Fruit fly (Drosophila melanogaster) whole organism, prepupa: ENCODE data around the gene CG6834.

Experiments
- CG10669 ChIP-seq: fragments of 200-800 bp; sonication (Bioruptor generic); optimal IDR thresholded peaks from 3 replicates; lab custom pipeline; 2018; ENCODE audit warnings: missing biosample characterization, mild to moderate bottlenecking, missing genetic modification characterization, moderate library complexity
- CG11294 ChIP-seq: fragments of 200-800 bp; sonication (Bioruptor generic); IDR thresholded peaks from 2 replicates; pipeline ENCODE4 v1.3.6; 2022; ENCODE audit warnings: missing biosample characterization, missing genetic modification characterization
- CG11762 ChIP-seq: fragments of 200-800 bp; sonication (Bioruptor generic); optimal IDR thresholded peaks from 3 replicates; lab custom pipeline; 2016; ENCODE audit warnings: missing biosample characterization, missing genetic modification characterization; ENCODE audit not compliant: insufficient read depth
- CG11902 ChIP-seq: fragments of 200-800 bp; sonication (Bioruptor generic); optimal IDR thresholded peaks from 3 replicates; lab custom pipeline; 2016; ENCODE audit warnings: missing biosample characterization, missing genetic modification characterization
- CG15336 ChIP-seq: fragments of 200-800 bp; sonication (Bioruptor generic); IDR thresholded peaks from 2 replicates; pipeline ENCODE4 v1.3.6; 2022; ENCODE audit warnings: missing biosample characterization, missing genetic modification characterization
- CG1621 ChIP-seq: fragments of 200-800 bp; sonication (Bioruptor generic); optimal IDR thresholded peaks from 3 replicates; lab custom pipeline; 2018; ENCODE audit warnings: missing biosample characterization, mild to moderate bottlenecking, missing genetic modification characterization
- CG16779 ChIP-seq: fragments of 200-800 bp; sonication (Bioruptor generic); optimal IDR thresholded peaks from 3 replicates; lab custom pipeline; 2017; ENCODE audit warnings: missing biosample characterization, mild to moderate bottlenecking, missing genetic modification characterization
- CG31627 ChIP-seq: fragments of 200-800 bp; sonication (Bioruptor generic); optimal IDR thresholded peaks from 3 replicates; lab custom pipeline; 2016; ENCODE audit warnings: missing biosample characterization, missing genetic modification characterization
- CG32006 ChIP-seq: fragments of 200-800 bp; sonication (Bioruptor generic); optimal IDR thresholded peaks from 3 replicates; lab custom pipeline; 2017; ENCODE audit warnings: missing biosample characterization, mild to moderate bottlenecking, missing genetic modification characterization
- CG3919 ChIP-seq: fragments of 200-800 bp; sonication (Bioruptor generic); optimal IDR thresholded peaks from 3 replicates; lab custom pipeline; 2016; ENCODE audit warnings: missing biosample characterization, missing genetic modification characterization
- CG4318 ChIP-seq: fragments of 200-800 bp; sonication (Bioruptor generic); optimal IDR thresholded peaks from 3 replicates; lab custom pipeline; 2017; ENCODE audit warnings: missing biosample characterization, mild to moderate bottlenecking, missing genetic modification characterization
- CG6163 ChIP-seq: fragments of 200-800 bp; sonication (Bioruptor generic); IDR thresholded peaks from 3 replicates; pipeline ENCODE4 v1.3.6; 2022; ENCODE audit warnings: missing biosample characterization, missing genetic modification characterization
- CG6276 ChIP-seq: fragments of 200-800 bp; sonication (Bioruptor generic); optimal IDR thresholded peaks from 2 replicates; lab custom pipeline; 2017; ENCODE audit warnings: missing biosample characterization, mild to moderate bottlenecking, missing genetic modification characterization
- CG6792 ChIP-seq: fragments of 200-800 bp; sonication (Bioruptor generic); optimal IDR thresholded peaks from 3 replicates; lab custom pipeline; 2016; ENCODE audit warnings: missing biosample characterization, missing genetic modification characterization
- CG6854 ChIP-seq: fragments of 200-800 bp; sonication (Bioruptor generic); optimal IDR thresholded peaks from 2 replicates; lab custom pipeline; 2017; ENCODE audit warnings: missing biosample characterization, mild to moderate bottlenecking, missing genetic modification characterization
- CG7368 ChIP-seq: fragments of 200-800 bp; sonication (Bioruptor generic); optimal IDR thresholded peaks from 3 replicates; lab custom pipeline; 2016; ENCODE audit warnings: missing biosample characterization, missing genetic modification characterization
- CG8319 ChIP-seq: fragments of 200-800 bp; sonication (Bioruptor generic); optimal IDR thresholded peaks from 3 replicates; lab custom pipeline; 2016; ENCODE audit warnings: missing biosample characterization, missing genetic modification characterization
- CG9139 ChIP-seq: fragments of 200-800 bp; sonication (Bioruptor generic); optimal IDR thresholded peaks from 3 replicates; lab custom pipeline; 2017; ENCODE audit warnings: missing biosample characterization, mild to moderate bottlenecking, missing genetic modification characterization
- Eip75B ChIP-seq: fragments of 200-800 bp; sonication (Bioruptor generic); optimal IDR thresholded peaks from 3 replicates; lab custom pipeline; 2016; ENCODE audit warnings: missing biosample characterization, missing genetic modification characterization
- Eip78C ChIP-seq: fragments of 200-800 bp; sonication (Bioruptor generic); peaks from one replicate; lab custom pipeline; 2016; ENCODE audit warnings: missing biosample characterization, missing genetic modification characterization
- Eip93F ChIP-seq: fragments of 200-800 bp; sonication (Bioruptor generic); optimal IDR thresholded peaks from 2 replicates; lab custom pipeline; 2016; ENCODE audit warnings: missing biosample characterization, mild to moderate bottlenecking, missing genetic modification characterization
- Ets21C ChIP-seq: fragments of 200-800 bp; sonication (Bioruptor generic); optimal IDR thresholded peaks from 3 replicates; lab custom pipeline; 2016; ENCODE audit warnings: missing biosample characterization, missing genetic modification characterization
- Ets96B ChIP-seq: fragments of 200-800 bp; optimal IDR thresholded peaks from 2 replicates; lab custom pipeline; 2019; ENCODE audit warnings: missing biosample characterization, mild to moderate bottlenecking, missing genetic modification characterization, moderate library complexity
- Gug ChIP-seq: fragments of 200-800 bp; sonication (Bioruptor generic); IDR thresholded peaks from 2 replicates; pipeline ENCODE4 v1.3.6; 2022; ENCODE audit warnings: missing biosample characterization, missing genetic modification characterization
- Hr38 ChIP-seq: sonication (Bioruptor generic); optimal IDR thresholded peaks from 2 replicates; lab custom pipeline; 2016; ENCODE audit warnings: missing biosample characterization, missing genetic modification characterization
- Hr4 ChIP-seq: fragments of 200-800 bp; sonication (Bioruptor generic); optimal IDR thresholded peaks from 3 replicates; lab custom pipeline; 2016; ENCODE audit warnings: missing biosample characterization, missing genetic modification characterization
- Lpt ChIP-seq: fragments of 200-800 bp; sonication (Bioruptor generic); optimal IDR thresholded peaks from 3 replicates; lab custom pipeline; 2016; ENCODE audit warnings: missing biosample characterization, missing genetic modification characterization
- Met ChIP-seq: fragments of 200-800 bp; sonication (Bioruptor generic); optimal IDR thresholded peaks from 3 replicates; lab custom pipeline; 2016; ENCODE audit warnings: missing biosample characterization, missing genetic modification characterization
- OdsH ChIP-seq: fragments of 200-800 bp; sonication (Bioruptor generic); optimal IDR thresholded peaks from 3 replicates; lab custom pipeline; 2016; ENCODE audit warnings: missing biosample characterization, missing genetic modification characterization
- Sox102F ChIP-seq: fragments of 200-800 bp; sonication (Bioruptor generic); optimal IDR thresholded peaks from 2 replicates; lab custom pipeline; 2016; ENCODE audit warnings: missing biosample characterization, mild to moderate bottlenecking, missing genetic modification characterization
- Sox14 ChIP-seq: fragments of 200-800 bp; sonication (Bioruptor generic); optimal IDR thresholded peaks from 3 replicates; lab custom pipeline; 2016; ENCODE audit warnings: missing biosample characterization, missing genetic modification characterization
- Sox15 ChIP-seq: fragments of 200-800 bp; sonication (Bioruptor generic); optimal IDR thresholded peaks from 3 replicates; lab custom pipeline; 2016; ENCODE audit warnings: missing biosample characterization, missing genetic modification characterization
- acj6 ChIP-seq: fragments of 200-800 bp; sonication (Bioruptor generic); optimal IDR thresholded peaks from 3 replicates; lab custom pipeline; 2016; ENCODE audit warnings: missing biosample characterization, missing genetic modification characterization
- dac ChIP-seq: fragments of 200-800 bp; sonication (Bioruptor generic); optimal IDR thresholded peaks from 2 replicates; lab custom pipeline; 2017; ENCODE audit warnings: missing biosample characterization, mild to moderate bottlenecking, missing genetic modification characterization
- eg ChIP-seq: fragments of 200-800 bp; sonication (Bioruptor generic); IDR thresholded peaks from 3 replicates; pipeline ENCODE4 v1.3.6; 2022; ENCODE audit warnings: missing biosample characterization, missing genetic modification characterization
- esn ChIP-seq: fragments of 200-800 bp; sonication (Bioruptor generic); optimal IDR thresholded peaks from 2 replicates; lab custom pipeline; 2016; ENCODE audit warnings: missing biosample characterization, mild to moderate bottlenecking, missing genetic modification characterization, moderate library complexity
- fd85E ChIP-seq: fragments of 200-800 bp; sonication (Bioruptor generic); optimal IDR thresholded peaks from 3 replicates; lab custom pipeline; 2016; ENCODE audit warnings: missing biosample characterization, missing genetic modification characterization
- pdm3 ChIP-seq: fragments of 200-800 bp; sonication (Bioruptor generic); optimal IDR thresholded peaks from 3 replicates; lab custom pipeline; 2016; ENCODE audit warnings: missing biosample characterization, missing genetic modification characterization
- salr ChIP-seq, 2 experiments: fragments of 200-800 bp; sonication (Bioruptor generic); optimal IDR thresholded peaks; 3 replicates each; lab custom pipeline; 2016 to 2018; ENCODE audit warnings: missing biosample characterization in 2 of 2, missing genetic modification characterization in 2 of 2, mild to moderate bottlenecking in 1 of 2
- spab ChIP-seq: fragments of 200-800 bp; sonication (Bioruptor generic); optimal IDR thresholded peaks from 2 replicates; lab custom pipeline; 2017; ENCODE audit warnings: missing biosample characterization, mild to moderate bottlenecking, missing genetic modification characterization, missing genetic modification reagents
- ss ChIP-seq, 2 experiments: fragments of 200-800 bp; sonication (Bioruptor generic); optimal IDR thresholded peaks; 2 replicates in 1 of 2; 3 replicates in 1 of 2; lab custom pipeline; 2017 to 2018; ENCODE audit warnings: mild to moderate bottlenecking in 2 of 2, missing biosample characterization in 2 of 2, missing genetic modification characterization in 2 of 2, moderate library complexity in 1 of 2
- svp ChIP-seq: fragments of 200-800 bp; sonication (Bioruptor generic); peaks from one replicate; lab custom pipeline; 2016; ENCODE audit warnings: missing biosample characterization, missing genetic modification characterization
- topi ChIP-seq: fragments of 200-800 bp; sonication (Bioruptor generic); optimal IDR thresholded peaks from 3 replicates; lab custom pipeline; 2016; ENCODE audit warnings: missing biosample characterization, missing genetic modification characterization
- vri ChIP-seq: fragments of 200-800 bp; sonication (Bioruptor generic); optimal IDR thresholded peaks from 3 replicates; lab custom pipeline; 2016; ENCODE audit warnings: missing biosample characterization, mild to moderate bottlenecking, missing genetic modification characterization

CG6834 gene

dm6 chr3R:11661712-11662111 lies 26.2 kb downstream of the CG6834 start (continued):
- TF ChIP-seq CG6276 (GFP tag; lab: Kevin White, UChicago) (peak; percentile 53), svp (GFP tag; lab: Kevin White, UChicago) (peak; percentile 70), ss (GFP tag; optimal IDR thresholded peaks at IDR 0.05; lab: Kevin White, UChicago) (peak; percentile 30 to 51), topi (GFP tag; lab: Kevin White, UChicago) (peak; percentile 6), Eip78C (GFP tag; lab: Kevin White, UChicago) (peak; percentile 91), CG11902 (GFP tag; lab: Kevin White, UChicago) (peak; percentile 0), Gug (GFP tag; lab: Robert Waterston, UW) (peak; percentile 44), eg (GFP tag; lab: Robert Waterston, UW) (peak; percentile 69; the same call in 2 of the 3 replicates), Lpt (GFP tag; lab: Kevin White, UChicago) (peak; percentile 57), CG6854 (GFP tag; lab: Kevin White, UChicago) (no peak), CG6792 (peak; percentile 32), Sox102F (peak; percentile 5), dac (peak; percentile 9), CG31627 (peak; percentile 11), Sox14 (GFP tag; lab: Kevin White, UChicago) (peak; percentile 37), Eip75B (GFP tag; lab: Kevin White, UChicago) (no peak), Ets21C (GFP tag; lab: Kevin White, UChicago) (no peak), CG11762 (GFP tag; lab: Kevin White, UChicago) (no peak), pdm3 (GFP tag; lab: Kevin White, UChicago) (peak; percentile 59), salr (GFP tag; optimal IDR thresholded peaks at IDR 0.05; lab: Kevin White, UChicago) (peak in 1 of 2 experiments; percentile 3), fd85E (GFP tag; lab: Kevin White, UChicago) (no peak), CG1621 (tag; lab: Kevin White, UChicago) (peak; percentile 21), CG6163 (GFP tag; lab: Robert Waterston, UW) (peak; percentile 64; the same call in 2 of the 3 replicates), Met (GFP tag; lab: Kevin White, UChicago) (peak; percentile 32), CG16779 (tag; lab: Kevin White, UChicago) (no peak), esn (GFP tag; lab: Kevin White, UChicago) (no peak), vri (GFP tag; lab: Kevin White, UChicago) (no peak), acj6 (GFP tag; lab: Kevin White, UChicago) (peak; percentile 39), Hr38 (GFP tag; lab: Kevin White, UChicago) (no peak), CG10669 (GFP tag; lab: Kevin White, UChicago) (peak; percentile 57), CG3919 (GFP tag; lab: Kevin White, UChicago) (peak; percentile 51)

dm6 chr3R:11661187-11661586 lies 26.7 kb downstream of the CG6834 start:
- TF ChIP-seq eg (GFP tag; lab: Robert Waterston, UW): peak; percentile 8; the same call in 1 of the 3 replicates
- no peak for TF ChIP-seq CG11902 (GFP tag; lab: Kevin White, UChicago)
- TF ChIP-seq CG6276 (GFP tag; lab: Kevin White, UChicago): peak; percentile 14
- TF ChIP-seq CG15336 (GFP tag; lab: Robert Waterston, UW): peak; percentile 30; the same call in 1 of the 2 replicates
- TF ChIP-seq CG1621 (tag; lab: Kevin White, UChicago): no peak

dm6 chr3R:11657786-11658193 lies 30.1 kb downstream of the CG6834 start:
- TF ChIP-seq Gug (GFP tag; lab: Robert Waterston, UW) (peak; percentile 57), Ets96B (tag; lab: Kevin White, UChicago) (peak; percentile 86), CG11762 (GFP tag; lab: Kevin White, UChicago) (peak; percentile 77), CG16779 (tag; lab: Kevin White, UChicago) (peak; percentile 53), CG1621 (tag; lab: Kevin White, UChicago) (peak; percentile 73), CG8319 (GFP tag; lab: Kevin White, UChicago) (peak; percentile 83), Sox14 (GFP tag; lab: Kevin White, UChicago) (peak; percentile 90), Eip75B (GFP tag; lab: Kevin White, UChicago) (peak; percentile 91), Eip93F (GFP tag; lab: Kevin White, UChicago) (peak; percentile 10), CG6163 (GFP tag; lab: Robert Waterston, UW) (peak; percentile 89), eg (GFP tag; lab: Robert Waterston, UW) (peak; percentile 75), Lpt (GFP tag; lab: Kevin White, UChicago) (peak; percentile 77), fd85E (GFP tag; lab: Kevin White, UChicago) (no peak), CG11294 (0 out of 2 replicates have a peak, but pooled peaks have one; percentile 25), OdsH (GFP tag; lab: Kevin White, UChicago) (peak; percentile 87), spab (GFP tag; lab: Kevin White, UChicago) (peak; percentile 81), Eip78C (GFP tag; lab: Kevin White, UChicago) (peak; percentile 98), CG4318 (GFP tag; lab: Kevin White, UChicago) (peak; percentile 25), Hr4 (peak; percentile 60), Sox15 (GFP tag; lab: Kevin White, UChicago) (peak; percentile 62), Met (GFP tag; lab: Kevin White, UChicago) (peak; percentile 91), CG3919 (GFP tag; lab: Kevin White, UChicago) (peak; percentile 91), Ets21C (GFP tag; lab: Kevin White, UChicago) (peak; percentile 77), CG7368 (peak; percentile 86), CG32006 (peak; percentile 69), CG15336 (GFP tag; lab: Robert Waterston, UW) (peak; percentile 75), Sox102F (peak; percentile 89), pdm3 (GFP tag; lab: Kevin White, UChicago) (peak; percentile 87), CG9139 (peak; percentile 76)
